Worm (Caenorhabditis elegans): ENCODE data around the gene C55C3.73.

Gene C55C3.73

DNA sequence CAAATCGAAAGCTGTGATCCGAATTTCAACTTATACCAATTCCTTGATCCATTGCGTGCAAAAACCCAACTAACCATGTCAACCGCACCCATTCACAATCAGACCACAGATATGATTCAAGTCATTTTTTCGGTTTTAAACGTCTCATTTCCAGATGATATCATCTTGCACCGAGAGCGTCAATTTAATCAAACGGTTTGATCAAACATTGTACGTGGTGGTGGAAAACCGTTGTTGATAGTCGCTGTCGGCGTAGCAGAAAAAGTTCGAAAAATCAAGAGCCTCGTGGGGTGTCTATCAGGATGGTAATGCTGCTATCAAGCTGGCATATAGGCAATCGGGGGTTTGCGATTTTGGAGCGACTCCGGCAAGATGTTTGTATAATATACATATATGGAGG lies 44.4 kb downstream of the C55C3.73 start:
- TF ChIP-seq nhr-12 (tag; optimal IDR thresholded peaks at IDR 0.05) (no peak), C34F6.9 (tag; optimal IDR thresholded peaks at IDR 0.05) (no peak), mbf-1 (tag; optimal IDR thresholded peaks at IDR 0.05) (no peak), ama-1 (optimal IDR thresholded peaks at IDR 0.05) (no peak), unc-39 (tag; optimal IDR thresholded peaks at IDR 0.05) (no peak), fos-1 (tag; optimal IDR thresholded peaks at IDR 0.05) (peak; percentile 28), unc-55 (GFP tag; optimal IDR thresholded peaks at IDR 0.05) (no peak), sma-9 (GFP tag; optimal IDR thresholded peaks at IDR 0.05) (peak; percentile 78), sma-9 (tag; optimal IDR thresholded peaks at IDR 0.05) (no peak), gmeb-1 (tag; optimal IDR thresholded peaks at IDR 0.05) (no peak), egl-27 (tag; optimal IDR thresholded peaks at IDR 0.05) (no peak), nhr-23 (tag; optimal IDR thresholded peaks at IDR 0.05) (no peak), snpc-4 (tag; optimal IDR thresholded peaks at IDR 0.05) (no peak), mdl-1 (tag; optimal IDR thresholded peaks at IDR 0.05) (no peak), elt-3 (tag; optimal IDR thresholded peaks at IDR 0.05) (no peak)

DNA sequence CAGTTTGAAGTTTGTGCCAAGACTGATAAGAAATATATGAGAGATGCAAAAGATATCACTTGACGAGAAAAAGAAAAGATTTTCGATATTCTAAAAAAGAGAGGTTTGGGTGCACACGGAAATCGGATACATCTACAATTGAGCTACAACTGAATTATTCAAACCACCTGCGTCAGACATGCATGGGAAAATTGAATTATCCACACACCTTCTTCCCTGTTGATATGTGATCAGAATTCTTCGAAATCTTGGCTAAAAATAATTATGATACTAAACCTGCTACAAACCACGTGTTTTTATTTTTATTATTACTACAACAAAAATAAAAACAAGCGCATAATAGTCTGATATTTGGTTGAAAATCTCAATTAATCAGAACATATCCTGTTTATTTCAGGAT lies 45.0 kb downstream of the C55C3.73 start:
- TF ChIP-seq peb-1 (tag; optimal IDR thresholded peaks at IDR 0.05), result no peak
- peak; percentile 44 for TF ChIP-seq sma-9 (GFP tag; optimal IDR thresholded peaks at IDR 0.05)
- no peak for TF ChIP-seq sma-9 (tag; optimal IDR thresholded peaks at IDR 0.05)
- peak in 1 of 2 experiments; percentile 17 for TF ChIP-seq lsy-2 (tag; optimal IDR thresholded peaks at IDR 0.05)
- peak; percentile 13 for TF ChIP-seq fos-1 (tag; optimal IDR thresholded peaks at IDR 0.05)

DNA sequence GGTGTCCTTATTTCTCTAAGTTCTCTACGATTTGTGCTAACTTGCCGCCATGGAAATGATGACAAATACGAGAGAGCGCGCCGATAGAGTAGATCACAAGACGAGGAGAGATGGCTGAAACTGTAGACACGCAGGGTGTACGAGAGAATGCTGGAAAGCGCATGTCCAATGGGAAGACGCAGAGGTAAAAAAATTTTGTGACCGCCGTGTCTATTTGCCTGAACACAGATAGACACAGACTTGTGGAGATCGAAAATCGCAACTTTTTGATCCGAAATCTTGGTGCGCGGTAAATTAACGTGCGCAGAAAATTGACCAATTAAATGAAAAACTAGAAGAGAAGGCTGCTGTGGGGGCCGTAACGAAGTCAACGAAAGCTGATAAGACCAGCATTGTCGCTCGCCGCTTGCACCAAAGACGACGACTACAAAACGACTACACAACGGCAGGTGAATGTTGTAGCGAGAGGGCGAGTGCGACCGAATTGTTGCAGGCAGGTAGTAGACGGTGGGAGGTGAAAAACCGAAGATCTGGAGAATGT lies 46.1 kb downstream of the C55C3.73 start:
- no peak for TF ChIP-seq ama-1 (optimal IDR thresholded peaks at IDR 0.05)
- TF ChIP-seq nhr-77 (tag; optimal IDR thresholded peaks at IDR 0.05), result no peak
- TF ChIP-seq ceh-82 (tag; optimal IDR thresholded peaks at IDR 0.05), result peak; percentile 20
- no peak for TF ChIP-seq ZK546.5 (tag; optimal IDR thresholded peaks at IDR 0.05)
- TF ChIP-seq nhr-129 (tag; optimal IDR thresholded peaks at IDR 0.05), result peak; percentile 90
- peak; percentile 58 to 71 for TF ChIP-seq mdl-1 (tag; optimal IDR thresholded peaks at IDR 0.05)
- no peak for TF ChIP-seq aly-2 (tag; optimal IDR thresholded peaks at IDR 0.05)
- peak; percentile 66 for TF ChIP-seq lin-13 (GFP tag; optimal IDR thresholded peaks at IDR 0.05)
- peak; percentile 90 for TF ChIP-seq sma-3 (GFP tag; optimal IDR thresholded peaks at IDR 0.05)
- TF ChIP-seq nhr-21 (tag; optimal IDR thresholded peaks at IDR 0.05), result peak; percentile 94
- no peak for TF ChIP-seq ztf-11 (tag; optimal IDR thresholded peaks at IDR 0.05)
- peak; percentile 35 for TF ChIP-seq Y55F3AM.14 (GFP tag; optimal IDR thresholded peaks at IDR 0.05)
- TF ChIP-seq lsy-2 (tag; optimal IDR thresholded peaks at IDR 0.05), result peak; percentile 30 to 74
- peak; percentile 54 for TF ChIP-seq crh-2 (tag; optimal IDR thresholded peaks at IDR 0.05)
- TF ChIP-seq elt-3 (tag; optimal IDR thresholded peaks at IDR 0.05), result no peak
- no peak for TF ChIP-seq ceh-16 (tag; optimal IDR thresholded peaks at IDR 0.05)
- TF ChIP-seq blmp-1 (tag; optimal IDR thresholded peaks at IDR 0.05; ENCODE audit: insufficient read depth), result peak; percentile 59
- peak; percentile 78 for TF ChIP-seq sem-4 (tag; optimal IDR thresholded peaks at IDR 0.05)
- TF ChIP-seq snpc-4 (tag; optimal IDR thresholded peaks at IDR 0.05), result no peak
- TF ChIP-seq zag-1 (tag; optimal IDR thresholded peaks at IDR 0.05), result peak; percentile 49
- TF ChIP-seq C34F6.9 (tag; optimal IDR thresholded peaks at IDR 0.05), result peak; percentile 76
- no peak for TF ChIP-seq unc-39 (tag; optimal IDR thresholded peaks at IDR 0.05)
- TF ChIP-seq egl-27 (tag; optimal IDR thresholded peaks at IDR 0.05), result peak; percentile 84
- TF ChIP-seq sma-9 (GFP tag; optimal IDR thresholded peaks at IDR 0.05), result peak; percentile 92
- TF ChIP-seq sma-9 (tag; optimal IDR thresholded peaks at IDR 0.05), result peak; percentile 70
- TF ChIP-seq fos-1 (tag; optimal IDR thresholded peaks at IDR 0.05), result peak; percentile 56
- TF ChIP-seq unc-55 (GFP tag; optimal IDR thresholded peaks at IDR 0.05), result peak; percentile 46
- TF ChIP-seq gmeb-1 (tag; optimal IDR thresholded peaks at IDR 0.05), result peak; percentile 60
- peak; percentile 17 for TF ChIP-seq ztf-4 (tag; optimal IDR thresholded peaks at IDR 0.05)
- TF ChIP-seq nhr-25 (tag; optimal IDR thresholded peaks at IDR 0.05), result peak; percentile 89
- TF ChIP-seq mbf-1 (tag; optimal IDR thresholded peaks at IDR 0.05), result no peak
- peak; percentile 100 for TF ChIP-seq skn-1 (tag; optimal IDR thresholded peaks at IDR 0.05)
- TF ChIP-seq ztf-1 (GFP tag; conservative IDR thresholded peaks at IDR 0.05), result no peak
- peak; percentile 93 for TF ChIP-seq F13H6.1 (tag; optimal IDR thresholded peaks at IDR 0.05)
- peak; percentile 83 for TF ChIP-seq nhr-6 (tag; optimal IDR thresholded peaks at IDR 0.05)
- peak; percentile 33 for TF ChIP-seq lin-11 (tag; optimal IDR thresholded peaks at IDR 0.05)

Measured in whole organism, L2 larva.